Worm (Caenorhabditis elegans): ENCODE data around the gene F28C1.1.
A peak's percentile ranks its signal among the peaks of the same experiment; 100 is the strongest.

The F28C1.1 gene

DNA sequence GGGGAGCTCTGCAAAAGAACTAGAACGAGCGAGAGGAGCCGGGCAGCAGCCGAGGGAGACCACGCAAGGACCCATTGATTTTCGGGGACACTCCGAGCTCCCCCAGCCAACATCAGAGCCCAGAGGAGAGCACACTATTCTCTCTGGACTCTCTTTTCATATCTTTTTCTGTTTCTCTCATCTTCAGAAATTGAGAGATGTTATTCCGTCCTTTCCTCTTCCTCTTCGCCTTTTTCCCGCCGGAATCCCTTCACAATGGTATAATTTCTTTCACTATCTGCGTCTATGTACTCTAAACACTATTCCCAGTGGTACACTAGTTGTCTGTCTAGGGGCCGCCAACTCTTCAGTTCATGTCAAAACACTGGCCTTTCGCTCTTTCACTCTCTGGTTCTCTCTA, 14.8 kb downstream of the F28C1.1 start:
- 0 out of 2 replicates have a peak, but pooled peaks have one; percentile 23 for TF ChIP-seq T22C8.4 (GFP tag; IDR thresholded peaks at IDR 0.05)
- no peak for TF ChIP-seq ref-1 (GFP tag; conservative IDR thresholded peaks at IDR 0.05)
- TF ChIP-seq tab-1 (GFP tag; IDR thresholded peaks at IDR 0.05) = no peak
- no peak for TF ChIP-seq ztf-29 (GFP tag; IDR thresholded peaks at IDR 0.05)
- peak; percentile 87 for TF ChIP-seq cog-1 (tag; optimal IDR thresholded peaks at IDR 0.05)
- no peak for TF ChIP-seq ztf-23 (GFP tag; IDR thresholded peaks at IDR 0.05)

- no peak for TF ChIP-seq med-1 (GFP tag; optimal IDR thresholded peaks at IDR 0.05; ENCODE audit: insufficient read depth)
- no peak for TF ChIP-seq ztf-23 (GFP tag; IDR thresholded peaks at IDR 0.05)
- no peak for TF ChIP-seq flt-1 (GFP tag; IDR thresholded peaks at IDR 0.05)
- TF ChIP-seq tab-1 (GFP tag; IDR thresholded peaks at IDR 0.05) = no peak
- no peak for TF ChIP-seq ref-1 (GFP tag; conservative IDR thresholded peaks at IDR 0.05)
- TF ChIP-seq cog-1 (tag; optimal IDR thresholded peaks at IDR 0.05) = no peak
- TF ChIP-seq klf-2 (GFP tag; conservative IDR thresholded peaks at IDR 0.05) = no peak
- TF ChIP-seq T22C8.4 (GFP tag; IDR thresholded peaks at IDR 0.05) = no peak
- TF ChIP-seq ztf-29 (GFP tag; IDR thresholded peaks at IDR 0.05) = no peak
These were observed 16.0 kb downstream of the F28C1.1 start for ce11 chrV:12466653-12467052.

DNA sequence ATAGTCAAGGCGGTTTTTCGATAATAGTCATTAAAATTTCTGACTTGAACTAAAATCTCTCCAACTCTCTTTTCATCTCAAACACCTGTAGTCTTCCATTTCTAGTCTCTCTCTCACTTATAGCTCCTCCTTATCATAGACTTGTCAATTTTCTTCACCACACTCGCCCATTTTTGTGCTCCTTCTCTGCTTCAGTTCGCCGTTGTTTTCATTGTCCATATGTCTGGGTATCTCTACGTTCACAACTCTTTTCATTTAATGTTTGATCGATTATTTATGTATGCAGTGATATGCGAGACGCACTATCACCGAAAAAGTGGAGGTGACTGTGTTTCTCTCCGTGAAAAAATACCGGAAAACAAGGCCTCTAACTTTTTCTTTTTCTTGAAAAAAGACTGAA, 17.1 kb downstream of the F28C1.1 start:
- no peak for TF ChIP-seq cog-1 (tag; optimal IDR thresholded peaks at IDR 0.05)
- TF ChIP-seq ref-1 (GFP tag; conservative IDR thresholded peaks at IDR 0.05) = no peak
- no peak for TF ChIP-seq tab-1 (GFP tag; IDR thresholded peaks at IDR 0.05)
- no peak for TF ChIP-seq flt-1 (GFP tag; IDR thresholded peaks at IDR 0.05)
- no peak for TF ChIP-seq ztf-23 (GFP tag; IDR thresholded peaks at IDR 0.05)
- TF ChIP-seq ztf-29 (GFP tag; IDR thresholded peaks at IDR 0.05) = no peak

DNA sequence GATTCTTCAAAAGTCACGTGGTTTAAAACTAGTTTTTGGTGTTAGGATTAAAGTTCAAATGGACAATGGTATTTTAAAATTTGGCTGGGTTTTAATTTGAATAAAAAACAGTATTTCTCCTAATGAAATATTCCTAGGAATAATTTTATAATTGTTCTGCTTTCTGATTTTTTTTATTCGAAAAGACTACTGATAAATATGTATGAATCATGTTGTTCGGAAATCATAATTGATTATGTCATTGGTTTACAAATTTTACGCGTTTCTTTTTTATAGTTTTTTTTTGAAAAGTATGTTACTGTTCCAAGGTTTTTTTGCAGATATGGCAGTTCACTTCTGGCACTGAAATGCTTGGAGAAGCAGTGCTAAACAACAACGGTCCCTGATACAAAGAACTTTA, 17.8 kb downstream of the F28C1.1 start, which contains the start of gene F28C1.3:
Gene F28C1.3 (plus strand): TSS at position 301 of the 400 bp plus-strand sequence.
- TF ChIP-seq T22C8.4 (GFP tag; IDR thresholded peaks at IDR 0.05) (no peak), med-1 (GFP tag; optimal IDR thresholded peaks at IDR 0.05; ENCODE audit: insufficient read depth) (no peak), tab-1 (GFP tag; IDR thresholded peaks at IDR 0.05) (no peak), ztf-29 (GFP tag; IDR thresholded peaks at IDR 0.05) (no peak), ref-1 (GFP tag; conservative IDR thresholded peaks at IDR 0.05) (no peak), ztf-23 (GFP tag; IDR thresholded peaks at IDR 0.05) (no peak)

- TF ChIP-seq med-1 (GFP tag; optimal IDR thresholded peaks at IDR 0.05; ENCODE audit: insufficient read depth) = no peak
- TF ChIP-seq ztf-23 (GFP tag; IDR thresholded peaks at IDR 0.05) = no peak
These were observed 19.7 kb downstream of the F28C1.1 start for ce11 chrV:12470324-12470723.

DNA sequence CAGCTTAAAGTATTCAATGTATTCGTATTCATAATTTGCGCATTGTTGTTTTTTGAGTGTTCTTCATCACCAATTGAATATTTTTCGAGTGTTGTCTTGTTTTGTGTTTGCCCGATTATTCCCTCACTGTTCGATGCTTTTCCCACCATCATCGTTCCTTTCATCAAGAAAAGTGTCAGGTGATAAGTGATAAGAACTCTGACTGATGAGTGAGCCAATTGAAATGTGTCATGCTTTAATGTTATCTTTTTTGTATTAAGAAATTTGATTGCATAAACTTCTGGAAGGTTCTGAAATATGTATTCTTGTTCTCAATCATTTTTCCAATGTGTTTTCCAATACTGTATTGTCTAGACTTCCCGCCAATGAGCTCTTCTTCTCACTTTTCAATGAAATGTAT, 24.8 kb downstream of the F28C1.1 start:
- TF ChIP-seq cog-1 (tag; optimal IDR thresholded peaks at IDR 0.05) = no peak
- TF ChIP-seq flt-1 (GFP tag; IDR thresholded peaks at IDR 0.05) = no peak
- no peak for TF ChIP-seq ref-1 (GFP tag; conservative IDR thresholded peaks at IDR 0.05)
- no peak for TF ChIP-seq tab-1 (GFP tag; IDR thresholded peaks at IDR 0.05)
- TF ChIP-seq T22C8.4 (GFP tag; IDR thresholded peaks at IDR 0.05) = no peak
- TF ChIP-seq ztf-29 (GFP tag; IDR thresholded peaks at IDR 0.05) = no peak
- TF ChIP-seq med-1 (GFP tag; optimal IDR thresholded peaks at IDR 0.05; ENCODE audit: insufficient read depth) = no peak
- TF ChIP-seq ztf-23 (GFP tag; IDR thresholded peaks at IDR 0.05) = no peak
- no peak for TF ChIP-seq klf-2 (GFP tag; conservative IDR thresholded peaks at IDR 0.05)

ce11 chrV:12477139-12477538, 26.5 kb downstream of the F28C1.1 start:
- TF ChIP-seq klf-2 (GFP tag; conservative IDR thresholded peaks at IDR 0.05) (no peak), ztf-29 (GFP tag; IDR thresholded peaks at IDR 0.05) (no peak), flt-1 (GFP tag; IDR thresholded peaks at IDR 0.05) (no peak), T22C8.4 (GFP tag; IDR thresholded peaks at IDR 0.05) (no peak), ref-1 (GFP tag; conservative IDR thresholded peaks at IDR 0.05) (no peak), cog-1 (tag; optimal IDR thresholded peaks at IDR 0.05) (no peak), tab-1 (GFP tag; IDR thresholded peaks at IDR 0.05) (no peak), ztf-23 (GFP tag; IDR thresholded peaks at IDR 0.05) (no peak), med-1 (GFP tag; optimal IDR thresholded peaks at IDR 0.05; ENCODE audit: insufficient read depth) (no peak)

DNA sequence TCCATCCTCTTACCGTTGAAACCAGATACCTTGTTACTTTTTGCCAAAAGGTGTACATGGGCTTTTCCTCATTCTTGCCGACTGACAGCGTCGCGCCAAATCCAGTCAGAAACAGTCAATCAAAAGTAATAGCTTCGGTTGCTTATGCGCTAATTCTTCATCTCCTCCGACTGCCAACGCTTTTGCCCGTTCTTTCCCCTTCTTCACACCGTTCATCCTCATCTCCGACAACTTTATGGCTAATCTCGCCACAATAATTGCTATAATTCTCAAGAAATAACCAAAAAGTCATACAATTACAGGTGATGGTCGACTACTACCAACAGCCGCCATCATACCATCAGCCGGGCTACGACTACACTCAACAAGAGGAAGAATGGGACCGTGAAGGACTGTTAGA, 27.5 kb downstream of the F28C1.1 start, which contains the start of gene atn-1:
Gene atn-1 (plus strand): TSS at position 301 of the 400 bp plus-strand sequence.
- TF ChIP-seq ref-1 (GFP tag; conservative IDR thresholded peaks at IDR 0.05) = no peak
- no peak for TF ChIP-seq T22C8.4 (GFP tag; IDR thresholded peaks at IDR 0.05)

- TF ChIP-seq flt-1 (GFP tag; IDR thresholded peaks at IDR 0.05) = no peak
- no peak for TF ChIP-seq ztf-23 (GFP tag; IDR thresholded peaks at IDR 0.05)
- TF ChIP-seq med-1 (GFP tag; optimal IDR thresholded peaks at IDR 0.05; ENCODE audit: insufficient read depth) = no peak
- no peak for TF ChIP-seq ref-1 (GFP tag; conservative IDR thresholded peaks at IDR 0.05)
- TF ChIP-seq ztf-29 (GFP tag; IDR thresholded peaks at IDR 0.05) = no peak
- TF ChIP-seq klf-2 (GFP tag; conservative IDR thresholded peaks at IDR 0.05) = no peak
- TF ChIP-seq cog-1 (tag; optimal IDR thresholded peaks at IDR 0.05) = no peak
- TF ChIP-seq T22C8.4 (GFP tag; IDR thresholded peaks at IDR 0.05) = no peak
- TF ChIP-seq tab-1 (GFP tag; IDR thresholded peaks at IDR 0.05) = no peak
These were observed 28.4 kb downstream of the F28C1.1 start for ce11 chrV:12478990-12479389.

ce11 chrV:12484585-12484984, 34.0 kb downstream of the F28C1.1 start, which contains the start of gene srt-39:
Gene srt-39, plus strand, starts transcription at chrV:12484885.
- TF ChIP-seq ztf-23 (GFP tag; IDR thresholded peaks at IDR 0.05) (no peak), flt-1 (GFP tag; IDR thresholded peaks at IDR 0.05) (no peak), T22C8.4 (GFP tag; IDR thresholded peaks at IDR 0.05) (no peak), cog-1 (tag; optimal IDR thresholded peaks at IDR 0.05) (no peak), tab-1 (GFP tag; IDR thresholded peaks at IDR 0.05) (no peak), ref-1 (GFP tag; conservative IDR thresholded peaks at IDR 0.05) (no peak), klf-2 (GFP tag; conservative IDR thresholded peaks at IDR 0.05) (no peak), med-1 (GFP tag; optimal IDR thresholded peaks at IDR 0.05; ENCODE audit: insufficient read depth) (no peak), ztf-29 (GFP tag; IDR thresholded peaks at IDR 0.05) (no peak)

DNA sequence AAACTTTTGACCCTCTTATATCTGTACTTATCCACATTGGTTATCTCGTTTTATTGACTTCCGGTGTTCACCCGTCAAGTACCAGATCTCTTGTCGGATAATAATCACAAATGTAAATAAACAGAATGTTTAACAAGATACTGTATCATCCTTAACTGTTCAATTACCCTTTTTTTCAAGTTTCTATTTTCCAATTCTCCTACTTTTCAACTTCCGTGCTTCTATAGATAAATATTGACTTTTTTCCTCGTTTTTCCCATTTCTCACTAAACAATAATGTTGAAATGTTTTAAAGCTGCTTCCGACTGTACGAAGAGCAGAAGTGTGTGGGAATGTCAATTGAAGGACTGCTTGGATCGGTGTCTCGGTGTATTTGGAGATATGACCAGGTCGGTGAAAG, 36.3 kb downstream of the F28C1.1 start, which contains the start of gene inx-11:
Gene inx-11 (plus strand): TSS at position 301 of the 400 bp plus-strand sequence.
- TF ChIP-seq ztf-29 (GFP tag; IDR thresholded peaks at IDR 0.05) (no peak), ref-1 (GFP tag; conservative IDR thresholded peaks at IDR 0.05) (no peak), ztf-23 (GFP tag; IDR thresholded peaks at IDR 0.05) (no peak), T22C8.4 (GFP tag; IDR thresholded peaks at IDR 0.05) (no peak), flt-1 (GFP tag; IDR thresholded peaks at IDR 0.05) (no peak), med-1 (GFP tag; optimal IDR thresholded peaks at IDR 0.05; ENCODE audit: insufficient read depth) (no peak)

All from whole organism, midembryonic.